Worm (Caenorhabditis elegans): ENCODE results near the gene catp-3.

The catp-3 gene

ce11 chrV:8108670-8109069 lies 32.9 kb downstream of the catp-3 start, which contains the start of gene myo-5:
Gene myo-5 (plus strand): TSS chrV:8108970.
- no peak for TF ChIP-seq nhr-10 (tag; optimal IDR thresholded peaks at IDR 0.05)
- no peak for TF ChIP-seq aly-2 (tag; optimal IDR thresholded peaks at IDR 0.05)

ce11 chrV:8110816-8111215 lies 35.0 kb downstream of the catp-3 start:
- TF ChIP-seq lin-13 (GFP tag; optimal IDR thresholded peaks at IDR 0.05) (no peak), nhr-129 (tag; optimal IDR thresholded peaks at IDR 0.05) (no peak), nhr-6 (tag; optimal IDR thresholded peaks at IDR 0.05) (no peak), C34F6.9 (tag; optimal IDR thresholded peaks at IDR 0.05) (no peak), F13H6.1 (tag; optimal IDR thresholded peaks at IDR 0.05) (peak; percentile 11), nhr-77 (tag; optimal IDR thresholded peaks at IDR 0.05) (no peak)

- no peak for TF ChIP-seq nhr-11 (tag; optimal IDR thresholded peaks at IDR 0.05)
- no peak for TF ChIP-seq egl-27 (tag; optimal IDR thresholded peaks at IDR 0.05)
- TF ChIP-seq ztf-1 (GFP tag; conservative IDR thresholded peaks at IDR 0.05): no peak
Observed at ce11 chrV:8114542-8114941, 38.7 kb downstream of the catp-3 start.

- TF ChIP-seq skn-1 (tag; optimal IDR thresholded peaks at IDR 0.05) (no peak), snpc-4 (tag; optimal IDR thresholded peaks at IDR 0.05) (no peak), sma-3 (GFP tag; optimal IDR thresholded peaks at IDR 0.05) (no peak), nhr-237 (tag; optimal IDR thresholded peaks at IDR 0.05) (no peak), ztf-11 (tag; optimal IDR thresholded peaks at IDR 0.05) (no peak), egl-27 (tag; optimal IDR thresholded peaks at IDR 0.05) (no peak), Y55F3AM.14 (GFP tag; optimal IDR thresholded peaks at IDR 0.05) (no peak), crh-2 (tag; optimal IDR thresholded peaks at IDR 0.05) (no peak), nhr-10 (tag; optimal IDR thresholded peaks at IDR 0.05) (no peak), nhr-25 (tag; optimal IDR thresholded peaks at IDR 0.05) (no peak), nhr-21 (tag; optimal IDR thresholded peaks at IDR 0.05) (no peak), elt-3 (tag; optimal IDR thresholded peaks at IDR 0.05) (no peak), nhr-11 (tag; optimal IDR thresholded peaks at IDR 0.05) (no peak), ztf-4 (tag; optimal IDR thresholded peaks at IDR 0.05) (no peak), peb-1 (tag; optimal IDR thresholded peaks at IDR 0.05) (no peak), R02D3.7 (tag; optimal IDR thresholded peaks at IDR 0.05) (no peak), zag-1 (tag; optimal IDR thresholded peaks at IDR 0.05) (no peak), blmp-1 (tag; optimal IDR thresholded peaks at IDR 0.05; ENCODE audit: insufficient read depth) (no peak), mab-5 (tag; optimal IDR thresholded peaks at IDR 0.05) (no peak), lin-13 (GFP tag; optimal IDR thresholded peaks at IDR 0.05) (no peak)
Observed at ce11 chrV:8117964-8118363, 42.2 kb downstream of the catp-3 start, which contains the start of gene D1014.7. Gene D1014.7 (plus strand): TSS chrV:8118264.

- TF ChIP-seq lin-11 (tag; optimal IDR thresholded peaks at IDR 0.05) (no peak), ztf-4 (tag; optimal IDR thresholded peaks at IDR 0.05) (no peak), peb-1 (tag; optimal IDR thresholded peaks at IDR 0.05) (no peak), ama-1 (optimal IDR thresholded peaks at IDR 0.05) (no peak), mbf-1 (tag; optimal IDR thresholded peaks at IDR 0.05) (no peak), sma-3 (GFP tag; optimal IDR thresholded peaks at IDR 0.05) (no peak), unc-39 (tag; optimal IDR thresholded peaks at IDR 0.05) (no peak), nhr-129 (tag; optimal IDR thresholded peaks at IDR 0.05) (no peak), lin-13 (GFP tag; optimal IDR thresholded peaks at IDR 0.05) (no peak), nhr-23 (tag; optimal IDR thresholded peaks at IDR 0.05) (no peak), blmp-1 (tag; optimal IDR thresholded peaks at IDR 0.05; ENCODE audit: insufficient read depth) (no peak), ztf-11 (tag; optimal IDR thresholded peaks at IDR 0.05) (no peak), aly-2 (tag; optimal IDR thresholded peaks at IDR 0.05) (no peak)
Observed at ce11 chrV:8120868-8121267, 45.1 kb downstream of the catp-3 start, which contains the start of gene D1014.6. Gene D1014.6 (plus strand): TSS chrV:8121168.

- TF ChIP-seq ztf-1 (GFP tag; conservative IDR thresholded peaks at IDR 0.05): no peak
- no peak for TF ChIP-seq nhr-23 (tag; optimal IDR thresholded peaks at IDR 0.05)
- no peak for TF ChIP-seq elt-3 (tag; optimal IDR thresholded peaks at IDR 0.05)
- no peak for TF ChIP-seq nhr-21 (tag; optimal IDR thresholded peaks at IDR 0.05)
- no peak for TF ChIP-seq nhr-25 (tag; optimal IDR thresholded peaks at IDR 0.05)
- no peak for TF ChIP-seq ama-1 (optimal IDR thresholded peaks at IDR 0.05)
- TF ChIP-seq lsy-2 (tag; optimal IDR thresholded peaks at IDR 0.05): no peak
- TF ChIP-seq gmeb-1 (tag; optimal IDR thresholded peaks at IDR 0.05): no peak
- TF ChIP-seq mab-5 (tag; optimal IDR thresholded peaks at IDR 0.05): no peak
- TF ChIP-seq alr-1 (tag; optimal IDR thresholded peaks at IDR 0.05): no peak
Observed at ce11 chrV:8123384-8123783, 47.6 kb downstream of the catp-3 start, which contains the start of gene D1014.5. Gene D1014.5 (plus strand): TSS chrV:8123684.

Data from whole organism, L2 larva.